Worm (Caenorhabditis elegans): ENCODE results near the gene rfth-1.

rfth-1 gene

DNA sequence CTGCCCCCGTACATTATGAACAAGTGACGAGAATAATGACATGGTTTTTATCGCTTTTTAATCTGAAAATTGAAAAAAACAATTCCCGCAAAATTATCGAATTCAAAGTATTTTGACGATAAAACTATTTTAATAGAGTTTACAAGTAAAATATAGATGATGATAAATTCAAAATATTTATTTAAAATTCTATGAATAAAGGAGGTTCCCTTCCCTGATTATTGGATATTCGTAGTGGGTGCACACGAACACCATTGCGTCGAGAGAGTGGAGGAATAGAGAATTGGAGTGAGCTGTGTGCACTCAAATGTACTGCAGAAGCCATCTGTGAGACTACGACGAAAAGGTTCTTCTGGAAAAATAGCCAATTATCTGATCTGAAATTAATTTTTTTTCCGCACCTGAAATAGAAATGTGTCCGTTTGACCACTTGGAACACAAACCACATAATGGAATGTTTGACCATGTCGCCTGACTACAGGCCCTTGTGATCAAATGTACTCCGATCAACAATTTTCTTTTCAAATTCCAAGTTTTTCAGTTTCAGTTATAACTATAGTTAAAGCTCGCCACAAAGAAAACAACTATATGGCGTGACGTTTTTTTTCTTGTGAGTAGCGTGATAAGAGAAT lies at the start of gene rfth-1, which contains the start of gene ZK180.8:
TSS of gene rfth-1 (minus strand) at position 51 of the 632 bp plus-strand sequence.
TSS of gene ZK180.8 (minus strand) at position 466 of the 632 bp plus-strand sequence.
- TF ChIP-seq scrt-1 (GFP tag; IDR thresholded peaks at IDR 0.05) (no peak), ama-1 (optimal IDR thresholded peaks at IDR 0.05) (no peak), sea-1 (GFP tag; conservative IDR thresholded peaks at IDR 0.05) (no peak), hnd-1 (tag; optimal IDR thresholded peaks at IDR 0.05) (no peak), pes-1 (GFP tag; IDR thresholded peaks at IDR 0.05) (no peak), hmbx-1 (tag; optimal IDR thresholded peaks at IDR 0.05) (no peak), tbx-37 (GFP tag; conservative IDR thresholded peaks at IDR 0.05) (no peak), B0310.2 (tag; optimal IDR thresholded peaks at IDR 0.05) (no peak), tra-4 (tag; optimal IDR thresholded peaks at IDR 0.05) (no peak), ceh-36 (tag; optimal IDR thresholded peaks at IDR 0.05) (no peak), tbx-11 (GFP tag; IDR thresholded peaks at IDR 0.05) (no peak), ceh-13 (GFP tag; optimal IDR thresholded peaks at IDR 0.05) (no peak), hmg-4 (GFP tag; optimal IDR thresholded peaks at IDR 0.05) (no peak), ets-7 (tag; optimal IDR thresholded peaks at IDR 0.05) (no peak), aly-1 (tag; optimal IDR thresholded peaks at IDR 0.05) (no peak), flt-1 (GFP tag; IDR thresholded peaks at IDR 0.05) (no peak), F13C5.2 (tag; optimal IDR thresholded peaks at IDR 0.05) (no peak)

DNA sequence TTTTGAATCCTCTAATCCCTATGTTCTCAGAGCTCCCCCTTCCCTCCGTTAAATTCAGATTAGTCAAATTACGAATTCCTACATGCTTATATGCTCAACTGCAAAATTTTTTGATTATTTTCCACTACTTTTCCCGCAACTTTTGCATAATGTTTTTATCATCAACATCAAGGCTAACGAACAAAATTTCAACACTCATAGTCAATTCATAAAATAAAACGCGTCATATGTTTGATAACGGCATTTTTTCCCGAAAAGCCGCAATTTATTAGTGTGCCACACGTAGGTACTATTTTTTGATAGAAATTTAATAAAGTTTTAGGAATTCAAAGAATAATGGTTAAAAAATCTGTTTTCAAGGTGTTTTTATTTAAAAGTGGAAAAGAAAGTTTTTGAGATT lies 48.1 kb upstream of the rfth-1 start:
- TF ChIP-seq hmbx-1 (tag; optimal IDR thresholded peaks at IDR 0.05) (no peak), ets-7 (tag; optimal IDR thresholded peaks at IDR 0.05) (no peak), ceh-36 (tag; optimal IDR thresholded peaks at IDR 0.05) (no peak), hmg-4 (GFP tag; optimal IDR thresholded peaks at IDR 0.05) (no peak), sea-1 (GFP tag; conservative IDR thresholded peaks at IDR 0.05) (no peak), B0310.2 (tag; optimal IDR thresholded peaks at IDR 0.05) (no peak)

DNA sequence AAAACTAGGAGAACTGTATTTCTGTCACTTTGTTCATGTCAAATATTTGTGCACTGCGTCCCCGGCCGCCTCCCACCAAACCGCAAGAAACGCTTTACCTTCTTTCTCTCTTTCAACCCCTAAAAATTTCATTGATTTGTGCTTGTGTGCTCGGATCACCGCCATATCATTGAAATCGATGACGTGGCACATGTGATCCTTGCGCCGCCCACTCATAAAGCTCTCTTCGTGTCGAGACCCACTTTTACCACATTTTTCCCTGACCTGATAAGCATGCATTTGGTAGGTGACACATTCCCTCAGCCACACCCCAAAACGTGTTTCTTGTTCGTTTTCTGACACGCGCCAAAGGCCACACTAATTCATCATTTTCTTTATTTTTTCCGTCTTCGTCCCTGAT lies 46.6 kb upstream of the rfth-1 start:
- TF ChIP-seq tbx-11 (GFP tag; IDR thresholded peaks at IDR 0.05): no peak
- no peak for TF ChIP-seq pes-1 (GFP tag; IDR thresholded peaks at IDR 0.05)
- TF ChIP-seq aly-1 (tag; optimal IDR thresholded peaks at IDR 0.05): no peak
- no peak for TF ChIP-seq hmg-4 (GFP tag; optimal IDR thresholded peaks at IDR 0.05)
- no peak for TF ChIP-seq scrt-1 (GFP tag; IDR thresholded peaks at IDR 0.05)
- no peak for TF ChIP-seq ceh-36 (tag; optimal IDR thresholded peaks at IDR 0.05)
- TF ChIP-seq ama-1 (optimal IDR thresholded peaks at IDR 0.05): no peak
- no peak for TF ChIP-seq tbx-37 (GFP tag; conservative IDR thresholded peaks at IDR 0.05)
- TF ChIP-seq F13C5.2 (tag; optimal IDR thresholded peaks at IDR 0.05): no peak
- no peak for TF ChIP-seq sea-1 (GFP tag; conservative IDR thresholded peaks at IDR 0.05)
- no peak for TF ChIP-seq flt-1 (GFP tag; IDR thresholded peaks at IDR 0.05)
- no peak for TF ChIP-seq ets-7 (tag; optimal IDR thresholded peaks at IDR 0.05)
- no peak for TF ChIP-seq hmbx-1 (tag; optimal IDR thresholded peaks at IDR 0.05)
- no peak for TF ChIP-seq ceh-13 (GFP tag; optimal IDR thresholded peaks at IDR 0.05)
- TF ChIP-seq hnd-1 (tag; optimal IDR thresholded peaks at IDR 0.05): no peak

DNA sequence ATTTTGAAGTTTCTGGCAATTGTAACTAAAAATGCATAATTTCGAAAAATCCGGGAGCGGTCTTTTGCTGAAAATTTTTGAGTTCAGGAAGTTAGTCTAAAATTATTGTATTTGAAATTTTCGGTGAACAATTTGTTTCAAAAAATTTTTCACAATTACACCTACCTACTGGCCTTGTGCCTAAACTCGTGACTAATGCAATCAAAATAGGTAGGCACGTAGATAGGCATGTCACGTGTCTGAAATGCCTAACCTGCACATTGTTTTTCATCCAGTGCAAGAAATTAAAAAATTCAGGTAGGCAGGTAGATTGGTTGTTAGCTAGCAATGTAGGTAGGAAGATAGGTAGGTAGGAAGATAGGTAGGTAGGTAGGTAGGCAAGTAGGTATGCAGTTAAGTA lies 46.0 kb upstream of the rfth-1 start:
- TF ChIP-seq hmbx-1 (tag; optimal IDR thresholded peaks at IDR 0.05): no peak
- no peak for TF ChIP-seq ama-1 (optimal IDR thresholded peaks at IDR 0.05)

DNA sequence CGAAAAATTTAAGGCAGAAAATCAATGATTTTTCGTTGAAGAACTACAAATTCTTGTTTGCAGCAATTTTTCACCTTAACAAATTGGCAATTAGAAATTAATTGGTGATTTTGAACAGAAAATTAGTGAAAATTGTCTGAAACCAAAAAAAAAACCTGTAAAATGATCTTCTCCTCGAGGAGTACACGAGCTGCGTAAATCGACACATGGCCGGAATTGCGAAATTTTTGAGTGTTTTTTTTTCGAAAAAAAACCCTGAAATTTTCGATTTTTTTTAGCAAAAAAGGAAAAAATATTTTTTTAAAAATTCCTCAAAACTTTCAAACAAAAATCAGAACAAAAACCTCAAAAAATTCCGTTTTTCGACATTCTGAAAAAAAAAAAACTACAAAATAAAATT lies 40.5 kb upstream of the rfth-1 start:
- TF ChIP-seq tra-4 (tag; optimal IDR thresholded peaks at IDR 0.05) (no peak), ama-1 (optimal IDR thresholded peaks at IDR 0.05) (no peak), sea-1 (GFP tag; conservative IDR thresholded peaks at IDR 0.05) (no peak), B0310.2 (tag; optimal IDR thresholded peaks at IDR 0.05) (no peak), tbx-11 (GFP tag; IDR thresholded peaks at IDR 0.05) (no peak), tbx-37 (GFP tag; conservative IDR thresholded peaks at IDR 0.05) (no peak), ceh-36 (tag; optimal IDR thresholded peaks at IDR 0.05) (no peak)

DNA sequence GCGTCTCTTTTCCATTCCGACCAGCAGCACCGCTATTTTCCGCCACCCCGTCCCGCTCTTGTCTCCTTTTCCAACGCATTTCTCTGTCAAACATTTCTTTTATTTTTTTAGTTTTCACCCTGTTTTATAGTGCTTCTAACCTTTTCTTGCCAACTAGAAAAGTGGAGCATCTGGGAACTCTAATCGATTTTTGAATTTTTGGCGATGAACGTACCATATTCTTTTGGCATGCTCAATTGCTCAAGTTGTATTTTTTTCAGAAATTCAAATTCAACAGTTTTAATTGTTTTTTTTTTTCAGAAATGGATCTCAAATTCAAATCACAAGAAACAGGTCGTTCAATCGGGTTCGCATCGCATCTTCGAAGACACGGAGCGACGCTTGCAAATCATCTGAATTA lies 37.1 kb upstream of the rfth-1 start, which contains the start of gene ZK185.1:
TSS of gene ZK185.1 (plus strand) at position 301 of the 400 bp plus-strand sequence.
- TF ChIP-seq ets-7 (tag; optimal IDR thresholded peaks at IDR 0.05): no peak
- no peak for TF ChIP-seq tbx-11 (GFP tag; IDR thresholded peaks at IDR 0.05)
- TF ChIP-seq B0310.2 (tag; optimal IDR thresholded peaks at IDR 0.05): no peak
- no peak for TF ChIP-seq hnd-1 (tag; optimal IDR thresholded peaks at IDR 0.05)
- no peak for TF ChIP-seq hmg-4 (GFP tag; optimal IDR thresholded peaks at IDR 0.05)
- TF ChIP-seq tbx-37 (GFP tag; conservative IDR thresholded peaks at IDR 0.05): no peak
- TF ChIP-seq pes-1 (GFP tag; IDR thresholded peaks at IDR 0.05): no peak
- no peak for TF ChIP-seq sea-1 (GFP tag; conservative IDR thresholded peaks at IDR 0.05)
- peak; percentile 5 for TF ChIP-seq aly-1 (tag; optimal IDR thresholded peaks at IDR 0.05)

DNA sequence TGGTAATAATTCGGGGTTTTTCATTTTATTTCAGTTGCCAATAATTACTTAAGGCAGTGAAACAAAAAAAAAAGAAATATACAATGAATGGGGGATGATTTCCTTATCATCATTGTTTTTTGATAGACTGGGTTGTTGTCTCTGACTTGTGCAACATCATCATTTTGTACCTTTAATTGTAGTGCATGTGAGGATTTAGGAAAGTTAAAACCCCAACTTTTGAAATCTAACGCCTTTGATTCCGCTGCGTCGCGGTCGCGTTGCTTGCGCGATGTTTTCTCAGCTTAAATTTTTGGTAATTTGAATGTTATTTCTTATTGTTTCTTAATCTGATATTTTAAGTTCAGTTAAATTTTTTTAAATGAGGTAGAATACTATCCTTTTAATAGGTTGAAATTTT lies 34.7 kb upstream of the rfth-1 start, which contains the start of gene ZK185.5:
TSS of gene ZK185.5 (minus strand) at position 101 of the 400 bp plus-strand sequence.
- no peak for TF ChIP-seq F13C5.2 (tag; optimal IDR thresholded peaks at IDR 0.05)
- no peak for TF ChIP-seq scrt-1 (GFP tag; IDR thresholded peaks at IDR 0.05)
- TF ChIP-seq hmg-4 (GFP tag; optimal IDR thresholded peaks at IDR 0.05): no peak
- TF ChIP-seq tra-4 (tag; optimal IDR thresholded peaks at IDR 0.05): no peak
- no peak for TF ChIP-seq ama-1 (optimal IDR thresholded peaks at IDR 0.05)
- TF ChIP-seq flt-1 (GFP tag; IDR thresholded peaks at IDR 0.05): no peak
- no peak for TF ChIP-seq tbx-37 (GFP tag; conservative IDR thresholded peaks at IDR 0.05)
- TF ChIP-seq aly-1 (tag; optimal IDR thresholded peaks at IDR 0.05): no peak
- TF ChIP-seq ets-7 (tag; optimal IDR thresholded peaks at IDR 0.05): no peak
- no peak for TF ChIP-seq ceh-36 (tag; optimal IDR thresholded peaks at IDR 0.05)

DNA sequence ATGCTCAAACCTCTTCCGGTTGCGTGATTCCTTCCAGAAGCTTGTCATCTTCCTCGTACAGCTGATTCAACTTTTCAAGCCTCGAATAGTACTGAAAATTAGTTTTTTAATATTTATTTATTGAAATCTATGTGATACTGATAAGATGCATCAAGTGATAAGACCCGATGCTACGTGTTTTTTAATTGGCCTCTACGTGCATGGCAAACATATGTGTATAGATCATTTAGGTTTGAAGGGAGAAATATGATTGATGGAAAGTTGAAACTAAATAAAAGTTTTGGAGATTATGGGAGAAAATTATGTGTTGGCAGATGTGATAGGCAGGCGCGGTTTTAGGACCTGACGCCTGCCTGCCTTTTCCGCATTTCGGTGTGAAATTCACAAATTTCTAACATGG lies 33.1 kb upstream of the rfth-1 start:
- TF ChIP-seq tra-4 (tag; optimal IDR thresholded peaks at IDR 0.05) (no peak), flt-1 (GFP tag; IDR thresholded peaks at IDR 0.05) (no peak), F13C5.2 (tag; optimal IDR thresholded peaks at IDR 0.05) (no peak), ceh-13 (GFP tag; optimal IDR thresholded peaks at IDR 0.05) (no peak)

Data from whole organism, early embryonic.